Fruit fly (Drosophila melanogaster): ENCODE results near the gene Graf.

Graf gene

DNA sequence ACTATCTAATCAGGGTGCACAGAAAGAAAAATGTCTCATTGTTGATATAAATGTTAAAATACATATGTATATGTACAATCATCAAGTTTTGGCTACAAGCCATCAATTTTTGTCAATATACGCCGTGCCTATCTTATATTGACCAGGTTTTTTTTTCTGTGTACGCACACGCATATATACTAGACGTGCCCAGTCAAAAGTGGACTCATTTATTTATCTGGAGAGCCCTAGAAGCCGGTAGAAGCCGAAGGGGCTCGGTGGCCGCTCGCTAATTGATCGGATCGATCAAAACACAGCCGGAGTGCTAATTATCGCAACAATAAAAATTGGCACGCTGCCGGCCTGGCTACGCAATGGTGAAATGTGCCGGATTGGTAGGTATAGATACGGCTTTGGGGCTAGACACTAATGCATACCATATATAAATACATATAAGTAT is 20.2 kb downstream of the Graf start (continued):
- TF ChIP-seq HLH4C (GFP tag; IDR thresholded peaks at IDR 0.05; ENCODE audit: partially characterized antibody) (no peak), CG13775 (GFP tag; optimal IDR thresholded peaks at IDR 0.05) (peak; percentile 48), CG30020 (tag; optimal IDR thresholded peaks at IDR 0.05) (no peak), Hmr (GFP tag; optimal IDR thresholded peaks at IDR 0.05) (peak; percentile 89), CG10979 (tag; optimal IDR thresholded peaks at IDR 0.05) (peak; percentile 50), CG8281 (tag; optimal IDR thresholded peaks at IDR 0.05) (peak; percentile 44), CG4360 (GFP tag; IDR thresholded peaks at IDR 0.05) (no peak), jigr1 (GFP tag; IDR thresholded peaks at IDR 0.05) (no peak), CG3065 (GFP tag; optimal IDR thresholded peaks at IDR 0.05) (no peak), az2 (GFP tag; optimal IDR thresholded peaks at IDR 0.05) (peak; percentile 53), trem (tag; optimal IDR thresholded peaks at IDR 0.05) (no peak), CG9437 (GFP tag; optimal IDR thresholded peaks at IDR 0.05) (no peak), H15 (GFP tag; IDR thresholded peaks at IDR 0.05) (0 out of 3 replicates have a peak, but pooled peaks have one; percentile 44), wdn (GFP tag; IDR thresholded peaks at IDR 0.05) (peak; percentile 69), CG12744 (GFP tag; optimal IDR thresholded peaks at IDR 0.05) (peak; percentile 51), CG12155 (GFP tag; optimal IDR thresholded peaks at IDR 0.05) (peak; percentile 41), Hr51 (GFP tag; optimal IDR thresholded peaks at IDR 0.05) (peak; percentile 46 to 72), CG11696 (GFP tag; IDR thresholded peaks at IDR 0.05) (peak; percentile 64), CkIIα-i1 (GFP tag; IDR thresholded peaks at IDR 0.05) (no peak), CG12659 (GFP tag; optimal IDR thresholded peaks at IDR 0.05) (peak; percentile 78), Hr78 (GFP tag; optimal IDR thresholded peaks at IDR 0.05) (no peak), CG14014 (GFP tag; IDR thresholded peaks at IDR 0.05) (peak; percentile 80), CTCF (GFP tag; optimal IDR thresholded peaks at IDR 0.05) (no peak), trh (GFP tag; optimal IDR thresholded peaks at IDR 0.05) (peak; percentile 23), zen (tag; optimal IDR thresholded peaks at IDR 0.05) (no peak), Xrp1 (GFP tag; IDR thresholded peaks at IDR 0.05) (peak; percentile 68), ro (GFP tag; IDR thresholded peaks at IDR 0.05) (no peak), MBD-R2 (GFP tag; IDR thresholded peaks at IDR 0.05) (peak; percentile 60; the same call in 1 of the 2 replicates), zfh2 (GFP tag; optimal IDR thresholded peaks at IDR 0.05) (peak; percentile 58), cas (GFP tag; IDR thresholded peaks at IDR 0.05) (peak; percentile 73), zfh1 (GFP tag; IDR thresholded peaks at IDR 0.05) (peak; percentile 73; the same call in 2 of the 3 replicates), CG13424 (tag; optimal IDR thresholded peaks at IDR 0.05) (peak; percentile 77), CG34224 (GFP tag; IDR thresholded peaks at IDR 0.05; ENCODE audit: partially characterized antibody) (no peak), lbe (GFP tag; optimal IDR thresholded peaks at IDR 0.05) (peak; percentile 79), HmgD (GFP tag; optimal IDR thresholded peaks at IDR 0.05) (no peak), CG4820 (GFP tag; optimal IDR thresholded peaks at IDR 0.05) (peak; percentile 21), jumu (GFP tag; optimal IDR thresholded peaks at IDR 0.05) (peak; percentile 44), CG2202 (tag; optimal IDR thresholded peaks at IDR 0.05) (no peak), nmo (GFP tag; optimal IDR thresholded peaks at IDR 0.05) (peak; percentile 53), tll (GFP tag; optimal IDR thresholded peaks at IDR 0.05) (no peak), prd (optimal IDR thresholded peaks at IDR 0.05) (no peak), prd (GFP tag; IDR thresholded peaks at IDR 0.05) (peak; percentile 78), CG8765 (GFP tag; IDR thresholded peaks at IDR 0.05) (no peak), pros (GFP tag; optimal IDR thresholded peaks at IDR 0.05) (no peak), CG1792 (GFP tag; optimal IDR thresholded peaks at IDR 0.05) (peak; percentile 29), CG17568 (GFP tag; optimal IDR thresholded peaks at IDR 0.05) (no peak), CG6272 (GFP tag; IDR thresholded peaks at IDR 0.05) (peak; percentile 9; the same call in 1 of the 2 replicates), CG17186 (GFP tag; optimal IDR thresholded peaks at IDR 0.05) (no peak), Oaz (GFP tag; IDR thresholded peaks at IDR 0.05) (peak; percentile 58), CG1529 (GFP tag; optimal IDR thresholded peaks at IDR 0.05) (peak; percentile 30), CG16813 (GFP tag; IDR thresholded peaks at IDR 0.05; ENCODE audit: partially characterized antibody) (no peak)
